Fruit fly (Drosophila melanogaster): ENCODE data around the gene Clp.
A peak's percentile ranks its signal among the peaks of the same experiment; 100 is the strongest.

Gene Clp

dm6 chr2L:857897-858517 is 38.2 kb downstream of the Clp start (continued):
- TF ChIP-seq knrl (GFP tag; IDR thresholded peaks at IDR 0.05; ENCODE audit: partially characterized antibody) (no peak), croc (GFP tag; conservative IDR thresholded peaks at IDR 0.05) (peak; percentile 25; the same call in 1 of the 3 replicates), CG32532 (GFP tag; IDR thresholded peaks at IDR 0.05) (peak; percentile 13; the same call in 1 of the 2 replicates), ttk (GFP tag; IDR thresholded peaks at IDR 0.05) (peak; percentile 59), twi (tag; optimal IDR thresholded peaks at IDR 0.05) (peak; percentile 20), ap (GFP tag; IDR thresholded peaks at IDR 0.05) (peak; percentile 59; the same call in 1 of the 2 replicates), CG10462 (GFP tag; optimal IDR thresholded peaks at IDR 0.05) (peak; percentile 31), CG34376 (GFP tag; optimal IDR thresholded peaks at IDR 0.05) (peak; percentile 7), CG16779 (GFP tag; IDR thresholded peaks at IDR 0.05) (no peak), Sox102F (GFP tag; optimal IDR thresholded peaks at IDR 0.05) (peak; percentile 82), CG31224 (GFP tag; IDR thresholded peaks at IDR 0.05) (peak; percentile 36; the same call in 1 of the 2 replicates), CG12942 (GFP tag; optimal IDR thresholded peaks at IDR 0.05) (no peak), NK7.1 (GFP tag; optimal IDR thresholded peaks at IDR 0.05) (peak; percentile 8), CG10209 (GFP tag; optimal IDR thresholded peaks at IDR 0.05) (peak; percentile 47), stc (GFP tag; IDR thresholded peaks at IDR 0.05) (peak; percentile 52), BtbVII (GFP tag; optimal IDR thresholded peaks at IDR 0.05) (no peak), CG4282 (GFP tag; optimal IDR thresholded peaks at IDR 0.05) (no peak), jing (GFP tag; optimal IDR thresholded peaks at IDR 0.05) (peak; percentile 12), ash1 (GFP tag; optimal IDR thresholded peaks at IDR 0.05) (no peak), CG9876 (GFP tag; optimal IDR thresholded peaks at IDR 0.05) (no peak), CG12744 (GFP tag; optimal IDR thresholded peaks at IDR 0.05) (no peak), oc (tag; optimal IDR thresholded peaks at IDR 0.05) (peak; percentile 42), gsb (GFP tag; IDR thresholded peaks at IDR 0.05) (no peak), z (GFP tag; IDR thresholded peaks at IDR 0.05) (no peak), tgo (GFP tag; IDR thresholded peaks at IDR 0.05) (peak; percentile 62), Taf1 (GFP tag; IDR thresholded peaks at IDR 0.05) (no peak), dm (GFP tag; optimal IDR thresholded peaks at IDR 0.05) (no peak), ase (GFP tag; IDR thresholded peaks at IDR 0.05) (no peak), Rx (GFP tag; IDR thresholded peaks at IDR 0.05) (peak; percentile 47; the same call in 1 of the 2 replicates), CG8359 (GFP tag; optimal IDR thresholded peaks at IDR 0.05; ENCODE audit: borderline replicate concordance) (no peak), kay (GFP tag; optimal IDR thresholded peaks at IDR 0.05) (peak; percentile 13), fu2 (GFP tag; optimal IDR thresholded peaks at IDR 0.05) (peak; percentile 16), CG4617 (GFP tag; optimal IDR thresholded peaks at IDR 0.05; ENCODE audit: borderline replicate concordance) (no peak), CG9609 (GFP tag; optimal IDR thresholded peaks at IDR 0.05) (peak; percentile 42), CG10274 (GFP tag; optimal IDR thresholded peaks at IDR 0.05) (no peak), CG13624 (GFP tag; optimal IDR thresholded peaks at IDR 0.05) (peak; percentile 20), Poxn (GFP tag; IDR thresholded peaks at IDR 0.05) (no peak), CG7745 (tag; optimal IDR thresholded peaks at IDR 0.05) (no peak), CG15269 (tag; optimal IDR thresholded peaks at IDR 0.05) (peak; percentile 73), CG4854 (GFP tag; optimal IDR thresholded peaks at IDR 0.05) (no peak), CG31441 (GFP tag; IDR thresholded peaks at IDR 0.05) (peak; percentile 38; the same call in 1 of the 2 replicates), vnd (GFP tag; IDR thresholded peaks at IDR 0.05; ENCODE audit: partially characterized antibody) (no peak), BEAF-32 (GFP tag; optimal IDR thresholded peaks at IDR 0.05) (no peak), jigr1 (GFP tag; IDR thresholded peaks at IDR 0.05) (no peak), Kr (GFP tag; optimal IDR thresholded peaks at IDR 0.05) (no peak), sc (optimal IDR thresholded peaks at IDR 0.05) (no peak), sc (GFP tag; optimal IDR thresholded peaks at IDR 0.05) (no peak), Dbx (GFP tag; IDR thresholded peaks at IDR 0.05) (no peak), Usf (GFP tag; optimal IDR thresholded peaks at IDR 0.05) (no peak), D19A (tag; optimal IDR thresholded peaks at IDR 0.05) (peak; percentile 16), CG2712 (tag; optimal IDR thresholded peaks at IDR 0.05) (peak; percentile 62)
